Fruit fly (Drosophila melanogaster) whole organism, embryonic: ENCODE measurements around the gene CG31793.
A peak's percentile ranks its signal among the peaks of the same experiment; 100 is the strongest.

ENCODE experiments used
- CG10654 ChIP-seq: fragments of 200-800 bp; sonication (Bioruptor generic); optimal IDR thresholded peaks from 2 replicates; lab custom pipeline; 2016; ENCODE audit warnings: missing biosample characterization, missing genetic modification characterization
- CG12104 ChIP-seq: fragments of 200-800 bp; sonication (Bioruptor generic); optimal IDR thresholded peaks from 3 replicates; lab custom pipeline; 2016; ENCODE audit warnings: missing biosample characterization, missing genetic modification characterization
- CG12155 ChIP-seq: fragments of 200-800 bp; sonication (Bioruptor generic); optimal IDR thresholded peaks from 3 replicates; lab custom pipeline; 2016; ENCODE audit warnings: missing biosample characterization, missing genetic modification characterization
- CG13624 ChIP-seq: fragments of 200-800 bp; sonication (Bioruptor generic); optimal IDR thresholded peaks from 2 replicates; lab custom pipeline; 2016; ENCODE audit warnings: missing biosample characterization, missing genetic modification characterization
- CG14441 ChIP-seq: fragments of 200-800 bp; sonication (Bioruptor generic); IDR thresholded peaks from 2 replicates; pipeline ENCODE4 v1.3.6; 2022; ENCODE audit warnings: missing biosample characterization, missing genetic modification characterization
- CG14667 ChIP-seq: fragments of 200-800 bp; sonication (Bioruptor generic); IDR thresholded peaks from 2 replicates; pipeline ENCODE4 v1.3.6; 2022; ENCODE audit warnings: missing biosample characterization, missing genetic modification characterization
- CG14710 ChIP-seq: fragments of 200-800 bp; sonication (Bioruptor generic); optimal IDR thresholded peaks from 3 replicates; lab custom pipeline; 2019; ENCODE audit warnings: missing biosample characterization, mild to moderate bottlenecking, missing genetic modification characterization, moderate library complexity
- CG15073 ChIP-seq: fragments of 200-800 bp; sonication (Bioruptor generic); optimal IDR thresholded peaks from 2 replicates; lab custom pipeline; 2016; ENCODE audit warnings: missing biosample characterization, missing genetic modification characterization
- CG15514 ChIP-seq: fragments of 200-800 bp; sonication (Bioruptor generic); optimal IDR thresholded peaks from 3 replicates; lab custom pipeline; 2017; ENCODE audit warnings: missing biosample characterization, missing genetic modification characterization, mild to moderate bottlenecking, moderate library complexity, missing genetic modification reagents
- CG1647 ChIP-seq: fragments of 200-800 bp; sonication (Bioruptor generic); optimal IDR thresholded peaks from 3 replicates; lab custom pipeline; 2016; ENCODE audit warnings: missing biosample characterization, missing genetic modification characterization
- CG17568 ChIP-seq: fragments of 200-800 bp; sonication (Bioruptor generic); optimal IDR thresholded peaks from 2 replicates; lab custom pipeline; 2018; ENCODE audit warnings: missing biosample characterization, mild to moderate bottlenecking, missing genetic modification characterization, moderate library complexity
- CG2202 ChIP-seq: fragments of 200-800 bp; sonication (Bioruptor generic); optimal IDR thresholded peaks from 2 replicates; lab custom pipeline; 2018; ENCODE audit warnings: missing biosample characterization, mild to moderate bottlenecking, missing genetic modification characterization
- CG2678 ChIP-seq: fragments of 200-800 bp; sonication (Bioruptor generic); optimal IDR thresholded peaks from 3 replicates; lab custom pipeline; 2019; ENCODE audit warnings: missing biosample characterization, mild to moderate bottlenecking, missing genetic modification characterization, moderate library complexity
- CG30431 ChIP-seq: fragments of 200-800 bp; sonication (Bioruptor generic); optimal IDR thresholded peaks from 2 replicates; lab custom pipeline; 2017; ENCODE audit warnings: missing biosample characterization, missing genetic modification characterization
- CG31224 ChIP-seq: fragments of 200-800 bp; sonication (Bioruptor generic); IDR thresholded peaks from 2 replicates; pipeline ENCODE4 v1.3.6; 2022; ENCODE audit warnings: missing biosample characterization, missing genetic modification characterization
- CG32532 ChIP-seq: fragments of 200-800 bp; sonication (Bioruptor generic); IDR thresholded peaks from 2 replicates; pipeline ENCODE4 v1.3.6; 2022; ENCODE audit warnings: missing biosample characterization, missing genetic modification characterization
- CG3407 ChIP-seq: fragments of 200-800 bp; sonication (Bioruptor generic); optimal IDR thresholded peaks from 2 replicates; lab custom pipeline; 2018; ENCODE audit warnings: missing biosample characterization, mild to moderate bottlenecking, missing genetic modification characterization
- CG3726 ChIP-seq: fragments of 200-800 bp; sonication (Bioruptor generic); IDR thresholded peaks from 3 replicates; pipeline ENCODE4, ENCODE4 v1.3.6; 2022; ENCODE audit warnings: missing biosample characterization, missing genetic modification characterization
- CG7372 ChIP-seq: fragments of 200-800 bp; sonication (Bioruptor generic); IDR thresholded peaks from 2 replicates; pipeline ENCODE4 v1.3.6; 2022; ENCODE audit warnings: missing biosample characterization, missing genetic modification characterization
- CG8478 ChIP-seq: fragments of >200 bp; optimal IDR thresholded peaks from 2 replicates; lab custom pipeline; 2018
- CG8924 ChIP-seq: fragments of 200-800 bp; optimal IDR thresholded peaks from 3 replicates; lab custom pipeline; 2019; ENCODE audit warnings: missing biosample characterization, mild to moderate bottlenecking, missing genetic modification characterization, moderate library complexity
- CoRest ChIP-seq: fragments of 200-800 bp; sonication (Bioruptor generic); optimal IDR thresholded peaks from 3 replicates; lab custom pipeline; 2018; ENCODE audit warnings: missing biosample characterization, mild to moderate bottlenecking, missing genetic modification characterization, moderate library complexity
- Dad ChIP-seq: fragments of 200-800 bp; sonication (Bioruptor generic); optimal IDR thresholded peaks from 3 replicates; lab custom pipeline; 2016; ENCODE audit warnings: missing biosample characterization, missing genetic modification characterization
- Dip3 ChIP-seq: fragments of 200-800 bp; sonication (Bioruptor generic); optimal IDR thresholded peaks from 3 replicates; lab custom pipeline; 2016; ENCODE audit warnings: missing biosample characterization, missing genetic modification characterization
- Dref ChIP-seq: fragments of 200-800 bp; sonication (Bioruptor generic); IDR thresholded peaks from 2 replicates; pipeline ENCODE4 v1.3.6; 2022; ENCODE audit warnings: missing biosample characterization, missing genetic modification characterization
- GATAe ChIP-seq: fragments of 200-800 bp; sonication (Bioruptor generic); conservative IDR thresholded peaks from 2 replicates; pipeline ENCODE4 v1.3.6; 2022; ENCODE audit warnings: missing biosample characterization, missing genetic modification characterization
- MESR4 ChIP-seq: fragments of 200-800 bp; sonication (Bioruptor generic); optimal IDR thresholded peaks from 2 replicates; lab custom pipeline; 2018; ENCODE audit warnings: missing biosample characterization, mild to moderate bottlenecking, missing genetic modification characterization, moderate library complexity
- Mes4 ChIP-seq: fragments of 200-800 bp; sonication (Bioruptor generic); optimal IDR thresholded peaks from 2 replicates; lab custom pipeline; 2016; ENCODE audit warnings: missing biosample characterization, missing genetic modification characterization
- Nf-YB ChIP-seq: fragments of 200-800 bp; sonication (Bioruptor generic); optimal IDR thresholded peaks from 3 replicates; lab custom pipeline; 2019; ENCODE audit warnings: missing biosample characterization, mild to moderate bottlenecking, missing genetic modification characterization, moderate library complexity
- Poxn ChIP-seq: fragments of 200-800 bp; sonication (Bioruptor generic); IDR thresholded peaks from 2 replicates; pipeline ENCODE4 v1.3.6; 2022; ENCODE audit warnings: missing biosample characterization, missing genetic modification characterization
- TFAM ChIP-seq: fragments of 200-800 bp; sonication (Bioruptor generic); optimal IDR thresholded peaks from 2 replicates; lab custom pipeline; 2017; ENCODE audit warnings: missing biosample characterization, missing genetic modification characterization, inconsistent platforms
- Usf ChIP-seq: fragments of 200-800 bp; sonication (Bioruptor generic); optimal IDR thresholded peaks from 2 replicates; lab custom pipeline; 2017; ENCODE audit warnings: missing genotype, missing biosample characterization, missing genetic modification characterization
- cas ChIP-seq: fragments of 200-800 bp; sonication (Bioruptor generic); IDR thresholded peaks from 2 replicates; pipeline ENCODE4 v1.3.6; 2022; ENCODE audit warnings: missing biosample characterization, missing genetic modification characterization
- caup ChIP-seq: fragments of 200-800 bp; sonication (Bioruptor generic); optimal IDR thresholded peaks from 3 replicates; lab custom pipeline; 2017; ENCODE audit warnings: missing biosample characterization, mild to moderate bottlenecking, missing genetic modification characterization, moderate library complexity; ENCODE audit not compliant: severe bottlenecking
- ci ChIP-seq: fragments of 200-800 bp; sonication (Bioruptor generic); IDR thresholded peaks from 3 replicates; pipeline ENCODE4 v1.3.6; 2022; ENCODE audit warnings: missing biosample characterization, missing genetic modification characterization
- dimm ChIP-seq: fragments of 200-800 bp; sonication (Bioruptor generic); IDR thresholded peaks from 2 replicates; pipeline ENCODE4 v1.3.6; 2022; ENCODE audit warnings: missing biosample characterization, missing genetic modification characterization
- disco-r ChIP-seq: fragments of 200-800 bp; sonication (Bioruptor generic); optimal IDR thresholded peaks from 2 replicates; lab custom pipeline; 2016; ENCODE audit warnings: missing biosample characterization, missing genetic modification characterization
- ewg ChIP-seq: fragments of 200-800 bp; sonication (Bioruptor generic); optimal IDR thresholded peaks from 3 replicates; lab custom pipeline; 2017; ENCODE audit warnings: mild to moderate bottlenecking, missing biosample characterization, missing genetic modification reagents, missing genetic modification characterization
- fd102C ChIP-seq: fragments of 200-800 bp; sonication (Bioruptor generic); optimal IDR thresholded peaks from 2 replicates; lab custom pipeline; 2018; ENCODE audit warnings: missing biosample characterization, mild to moderate bottlenecking, missing genetic modification characterization, moderate library complexity
- her ChIP-seq: fragments of 200-800 bp; sonication (Bioruptor generic); optimal IDR thresholded peaks from 2 replicates; lab custom pipeline; 2016; ENCODE audit warnings: missing biosample characterization, missing genetic modification characterization
- luna ChIP-seq: fragments of 200-800 bp; sonication (Bioruptor generic); optimal IDR thresholded peaks from 2 replicates; lab custom pipeline; 2016; ENCODE audit warnings: missing biosample characterization, missing genetic modification characterization
- mirr ChIP-seq: fragments of 200-800 bp; sonication (Bioruptor generic); optimal IDR thresholded peaks from 3 replicates; lab custom pipeline; 2018; ENCODE audit warnings: missing biosample characterization, mild to moderate bottlenecking, missing genetic modification characterization
- nau ChIP-seq: fragments of 200-800 bp; sonication (Bioruptor generic); optimal IDR thresholded peaks from 3 replicates; lab custom pipeline; 2017; ENCODE audit warnings: missing biosample characterization, mild to moderate bottlenecking, missing genetic modification characterization, missing genetic modification reagents
- oc ChIP-seq: fragments of 200-800 bp; sonication (Bioruptor generic); optimal IDR thresholded peaks from 2 replicates; lab custom pipeline; 2018; ENCODE audit warnings: missing biosample characterization, mild to moderate bottlenecking, missing genetic modification characterization, moderate library complexity
- org-1 ChIP-seq: fragments of 200-800 bp; sonication (Bioruptor generic); optimal IDR thresholded peaks from 2 replicates; lab custom pipeline; 2017; ENCODE audit warnings: missing biosample characterization, missing genetic modification characterization
- psq ChIP-seq: fragments of 200-800 bp; sonication (Bioruptor generic); optimal IDR thresholded peaks from 2 replicates; lab custom pipeline; 2017; ENCODE audit warnings: missing biosample characterization, missing genetic modification characterization
- row ChIP-seq: fragments of 200-800 bp; sonication (Bioruptor generic); IDR thresholded peaks from 3 replicates; pipeline ENCODE4 v1.3.6; 2022; ENCODE audit warnings: missing biosample characterization, missing genetic modification characterization
- seq ChIP-seq: fragments of 200-800 bp; sonication (Bioruptor generic); IDR thresholded peaks from 2 replicates; pipeline ENCODE4 v1.3.6; 2022; ENCODE audit warnings: missing biosample characterization, missing genetic modification characterization
- stc ChIP-seq: fragments of 200-800 bp; sonication (Bioruptor generic); IDR thresholded peaks from 2 replicates; pipeline ENCODE4 v1.3.6; 2022; ENCODE audit warnings: missing biosample characterization, missing genetic modification characterization
- usp ChIP-seq: fragments of >200 bp; optimal IDR thresholded peaks from 2 replicates; lab custom pipeline; 2017; ENCODE audit warnings: missing biosample characterization, missing genetic modification characterization

The CG31793 gene

dm6 chr2L:19011895-19012645 lies 8.9 kb downstream of the CG31793 start (continued):
- TF ChIP-seq CG8924 (tag; lab: Kevin White, UChicago): peak; percentile 87
- TF ChIP-seq CG14667 (GFP tag; lab: Robert Waterston, UW): peak; percentile 69
- TF ChIP-seq Dad (GFP tag; lab: Kevin White, UChicago): peak; percentile 67
- peak; percentile 43 for TF ChIP-seq CG30431 (GFP tag; lab: Kevin White, UChicago)
- peak; percentile 66 for TF ChIP-seq CG1647 (GFP tag; lab: Kevin White, UChicago)
- peak; percentile 55 for TF ChIP-seq luna
- TF ChIP-seq Mes4: peak; percentile 62
- peak; percentile 79 for TF ChIP-seq CG7372
- no peak for TF ChIP-seq MESR4 (GFP tag; lab: Kevin White, UChicago)
- TF ChIP-seq CG8478 (lab: Kevin White, UChicago): no peak
- peak; percentile 57 for TF ChIP-seq oc (tag; lab: Kevin White, UChicago)
- peak; percentile 69 for TF ChIP-seq CG17568
- peak; percentile 88 for TF ChIP-seq mirr (GFP tag; lab: Kevin White, UChicago)
- no peak for TF ChIP-seq CG15073 (GFP tag; lab: Kevin White, UChicago)
- TF ChIP-seq ewg (GFP tag; lab: Kevin White, UChicago): peak; percentile 83
- TF ChIP-seq CoRest (tag; lab: Kevin White, UChicago): peak; percentile 84
- TF ChIP-seq cas (GFP tag; lab: Robert Waterston, UW): peak; percentile 83
- TF ChIP-seq nau (GFP tag; lab: Kevin White, UChicago): peak; percentile 62
- TF ChIP-seq row (GFP tag; lab: Robert Waterston, UW): peak; percentile 95
- peak; percentile 82 for TF ChIP-seq Dip3
- peak; percentile 5 for TF ChIP-seq CG2202
- peak; percentile 85 for TF ChIP-seq CG32532 (GFP tag; lab: Robert Waterston, UW)
- no peak for TF ChIP-seq Dref (GFP tag; lab: Robert Waterston, UW)
- TF ChIP-seq ci (GFP tag; lab: Robert Waterston, UW): peak; percentile 91
- peak; percentile 64 for TF ChIP-seq CG10654 (GFP tag; lab: Kevin White, UChicago)
- TF ChIP-seq CG14441 (GFP tag; lab: Robert Waterston, UW): peak; percentile 82
- peak; percentile 53 for TF ChIP-seq Nf-YB
- TF ChIP-seq usp (GFP tag; lab: Kevin White, UChicago): no peak
- peak; percentile 3 for TF ChIP-seq disco-r (GFP tag; lab: Kevin White, UChicago)
- peak; percentile 18 for TF ChIP-seq CG12104 (GFP tag; lab: Kevin White, UChicago)
- TF ChIP-seq GATAe (GFP tag; lab: Robert Waterston, UW): 0 out of 2 replicates have a peak, but pooled peaks have one; percentile 15
- peak; percentile 82 for TF ChIP-seq seq (GFP tag; lab: Robert Waterston, UW)
- peak; percentile 66; the same call in 1 of the 2 replicates for TF ChIP-seq Poxn (GFP tag; lab: Robert Waterston, UW)
- TF ChIP-seq CG14710: peak; percentile 51
- TF ChIP-seq stc (GFP tag; lab: Robert Waterston, UW): peak; percentile 78
- peak; percentile 85 for TF ChIP-seq CG13624 (GFP tag; lab: Kevin White, UChicago)
- TF ChIP-seq caup: peak; percentile 82
- peak; percentile 10 for TF ChIP-seq Usf (GFP tag; lab: Kevin White, UChicago)
- peak; percentile 63 for TF ChIP-seq CG15514 (GFP tag; lab: Kevin White, UChicago)
- TF ChIP-seq CG12155: peak; percentile 74
- no peak for TF ChIP-seq psq (GFP tag; lab: Kevin White, UChicago)
- TF ChIP-seq her (GFP tag; lab: Kevin White, UChicago): peak; percentile 84
- TF ChIP-seq TFAM: no peak
- TF ChIP-seq CG2678: peak; percentile 90
- no peak for TF ChIP-seq fd102C
- TF ChIP-seq org-1 (GFP tag; lab: Kevin White, UChicago): peak; percentile 87
- TF ChIP-seq CG31224 (GFP tag; lab: Robert Waterston, UW): peak; percentile 70
- TF ChIP-seq dimm (GFP tag; lab: Robert Waterston, UW): 0 out of 2 replicates have a peak, but pooled peaks have one; percentile 8
- TF ChIP-seq CG3726 (GFP tag; lab: Robert Waterston, UW): peak; percentile 69; the same call in 2 of the 3 replicates
- TF ChIP-seq CG3407 (GFP tag; lab: Kevin White, UChicago): peak; percentile 43
